Fruit fly (Drosophila melanogaster) whole organism, pupa: ENCODE measurements around the gene CG18528.

Source experiments
- CG10348 ChIP-seq: fragments of 200-800 bp; sonication (Bioruptor generic); IDR thresholded peaks from 2 replicates; pipeline ENCODE4 v1.3.6; 2022; ENCODE audit warnings: missing biosample characterization, missing genetic modification characterization
- CG13204 ChIP-seq: fragments of 200-800 bp; sonication (Bioruptor generic); optimal IDR thresholded peaks from 2 replicates; lab custom pipeline; 2018; ENCODE audit warnings: missing biosample characterization, mild to moderate bottlenecking, missing genetic modification characterization, moderate library complexity
- EcR ChIP-seq: fragments of 200-800 bp; sonication (Bioruptor generic); optimal IDR thresholded peaks from 3 replicates; lab custom pipeline; 2019; ENCODE audit warnings: missing biosample characterization, missing genetic modification characterization, mild to moderate bottlenecking, moderate library complexity, missing genetic modification reagents
- Snoo ChIP-seq: fragments of 200-800 bp; sonication (Bioruptor generic); optimal IDR thresholded peaks from 3 replicates; lab custom pipeline; 2017; ENCODE audit warnings: missing biosample characterization, mild to moderate bottlenecking, missing genetic modification characterization, inconsistent platforms

DNA sequence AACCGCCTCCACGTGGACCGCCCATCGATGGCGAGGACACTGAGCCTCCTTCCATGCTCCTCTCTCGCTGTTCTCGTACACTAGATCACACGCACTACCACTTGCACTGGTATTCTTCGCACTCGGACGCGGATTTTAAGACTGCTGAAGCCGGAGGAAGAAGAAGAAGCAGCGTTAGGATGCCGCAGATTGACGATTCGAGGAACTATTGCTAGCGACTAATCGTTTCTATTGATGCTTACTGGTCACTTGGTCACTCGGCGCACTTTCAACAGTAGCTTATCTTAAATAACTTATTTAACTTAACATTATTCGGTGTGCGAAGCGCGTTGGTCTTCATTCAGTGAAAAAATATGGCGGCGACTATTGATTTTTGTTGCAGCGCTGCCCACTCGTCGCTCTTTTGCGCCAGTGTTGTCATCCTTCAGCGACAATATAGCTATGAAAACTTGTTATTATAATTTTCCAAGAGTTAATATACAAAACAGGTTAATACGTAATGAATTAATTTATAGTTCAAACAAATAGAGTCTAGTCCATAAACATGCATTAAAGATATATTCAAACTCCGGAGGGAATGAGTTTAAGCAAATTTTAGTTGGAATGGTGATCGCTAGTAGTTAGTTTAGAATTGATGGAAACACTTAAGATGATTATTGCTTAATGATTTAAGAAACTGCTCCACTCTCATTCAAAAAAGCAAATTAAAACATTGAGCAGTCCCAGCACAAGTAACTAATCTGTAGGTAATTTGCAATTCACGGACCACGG, 11.3 kb downstream of the CG18528 start, which contains the start of the genes CG5746 and CG6454:
- no peak for TF ChIP-seq CG10348
- TF ChIP-seq CG13204 (GFP tag; lab: Kevin White, UChicago) = no peak
- no peak for TF ChIP-seq Snoo (tag; lab: Kevin White, UChicago)
- TF ChIP-seq EcR = no peak
